Fruit fly (Drosophila melanogaster) whole organism, prepupa: Measurements from ENCODE around the gene Jon74E.

Experiments used
- Blimp-1 ChIP-seq: fragments of 200-800 bp; sonication (Bioruptor generic); optimal IDR thresholded peaks from 3 replicates; lab custom pipeline; 2017; ENCODE audit warnings: missing biosample characterization, missing genetic modification characterization, mild to moderate bottlenecking, moderate library complexity, missing genetic modification reagents
- CG10631 ChIP-seq: fragments of 200-800 bp; sonication (Bioruptor generic); optimal IDR thresholded peaks from 2 replicates; lab custom pipeline; 2016; ENCODE audit warnings: missing biosample characterization, missing genetic modification characterization
- CG10669 ChIP-seq: fragments of 200-800 bp; sonication (Bioruptor generic); optimal IDR thresholded peaks from 3 replicates; lab custom pipeline; 2018; ENCODE audit warnings: missing biosample characterization, mild to moderate bottlenecking, missing genetic modification characterization, moderate library complexity
- CG15336 ChIP-seq: fragments of 200-800 bp; sonication (Bioruptor generic); IDR thresholded peaks from 2 replicates; pipeline ENCODE4 v1.3.6; 2022; ENCODE audit warnings: missing biosample characterization, missing genetic modification characterization
- CG16779 ChIP-seq: fragments of 200-800 bp; sonication (Bioruptor generic); optimal IDR thresholded peaks from 3 replicates; lab custom pipeline; 2017; ENCODE audit warnings: missing biosample characterization, mild to moderate bottlenecking, missing genetic modification characterization
- CG3032 ChIP-seq: fragments of 200-800 bp; optimal IDR thresholded peaks from 2 replicates; lab custom pipeline; 2019; ENCODE audit warnings: missing biosample characterization, mild to moderate bottlenecking, missing genetic modification characterization, moderate library complexity
- CG34406 ChIP-seq: fragments of 200-800 bp; sonication (Bioruptor generic); optimal IDR thresholded peaks from 3 replicates; lab custom pipeline; 2016; ENCODE audit warnings: missing biosample characterization, missing genetic modification characterization
- CG6163 ChIP-seq: fragments of 200-800 bp; sonication (Bioruptor generic); IDR thresholded peaks from 3 replicates; pipeline ENCODE4 v1.3.6; 2022; ENCODE audit warnings: missing biosample characterization, missing genetic modification characterization
- CG6792 ChIP-seq: fragments of 200-800 bp; sonication (Bioruptor generic); optimal IDR thresholded peaks from 3 replicates; lab custom pipeline; 2016; ENCODE audit warnings: missing biosample characterization, missing genetic modification characterization
- CG6808 ChIP-seq: fragments of 200-800 bp; sonication (Bioruptor generic); optimal IDR thresholded peaks from 3 replicates; lab custom pipeline; 2017; ENCODE audit warnings: missing biosample characterization, missing genetic modification characterization, mild to moderate bottlenecking, moderate library complexity, missing genetic modification reagents
- CG6854 ChIP-seq: fragments of 200-800 bp; sonication (Bioruptor generic); optimal IDR thresholded peaks from 2 replicates; lab custom pipeline; 2017; ENCODE audit warnings: missing biosample characterization, mild to moderate bottlenecking, missing genetic modification characterization
- CG7368 ChIP-seq: fragments of 200-800 bp; sonication (Bioruptor generic); optimal IDR thresholded peaks from 3 replicates; lab custom pipeline; 2016; ENCODE audit warnings: missing biosample characterization, missing genetic modification characterization
- CG8119 ChIP-seq: fragments of 200-800 bp; sonication (Bioruptor generic); IDR thresholded peaks from 3 replicates; pipeline ENCODE4 v1.3.6; 2022; ENCODE audit warnings: missing biosample characterization, missing genetic modification characterization
- CG8319 ChIP-seq: fragments of 200-800 bp; sonication (Bioruptor generic); optimal IDR thresholded peaks from 3 replicates; lab custom pipeline; 2016; ENCODE audit warnings: missing biosample characterization, missing genetic modification characterization
- Eip78C ChIP-seq: fragments of 200-800 bp; sonication (Bioruptor generic); peaks from one replicate; lab custom pipeline; 2016; ENCODE audit warnings: missing biosample characterization, missing genetic modification characterization
- Hr39 ChIP-seq: fragments of 200-800 bp; sonication (Bioruptor generic); optimal IDR thresholded peaks from 2 replicates; lab custom pipeline; 2016; ENCODE audit warnings: missing biosample characterization, missing genetic modification characterization
- Met ChIP-seq: fragments of 200-800 bp; sonication (Bioruptor generic); optimal IDR thresholded peaks from 3 replicates; lab custom pipeline; 2016; ENCODE audit warnings: missing biosample characterization, missing genetic modification characterization
- OdsH ChIP-seq: fragments of 200-800 bp; sonication (Bioruptor generic); optimal IDR thresholded peaks from 3 replicates; lab custom pipeline; 2016; ENCODE audit warnings: missing biosample characterization, missing genetic modification characterization
- Smox ChIP-seq: fragments of 200-800 bp; sonication (Bioruptor generic); optimal IDR thresholded peaks from 3 replicates; lab custom pipeline; 2016; ENCODE audit warnings: missing biosample characterization, missing genetic modification characterization
- Sox14 ChIP-seq: fragments of 200-800 bp; sonication (Bioruptor generic); optimal IDR thresholded peaks from 3 replicates; lab custom pipeline; 2016; ENCODE audit warnings: missing biosample characterization, missing genetic modification characterization
- achi ChIP-seq: fragments of 200-800 bp; sonication (Bioruptor generic); optimal IDR thresholded peaks from 3 replicates; lab custom pipeline; 2016; ENCODE audit warnings: missing biosample characterization, missing genetic modification characterization
- cyc ChIP-seq: fragments of 200-800 bp; sonication (Bioruptor generic); optimal IDR thresholded peaks from 3 replicates; lab custom pipeline; 2016; ENCODE audit warnings: missing biosample characterization, missing genetic modification characterization
- dac ChIP-seq: fragments of 200-800 bp; sonication (Bioruptor generic); optimal IDR thresholded peaks from 2 replicates; lab custom pipeline; 2017; ENCODE audit warnings: missing biosample characterization, mild to moderate bottlenecking, missing genetic modification characterization
- dsx ChIP-seq: fragments of 200-800 bp; optimal IDR thresholded peaks from 3 replicates; lab custom pipeline; 2019; ENCODE audit warnings: missing biosample characterization, mild to moderate bottlenecking, missing genetic modification characterization, moderate library complexity; ENCODE audit not compliant: poor library complexity, severe bottlenecking
- esn ChIP-seq: fragments of 200-800 bp; sonication (Bioruptor generic); optimal IDR thresholded peaks from 2 replicates; lab custom pipeline; 2016; ENCODE audit warnings: missing biosample characterization, mild to moderate bottlenecking, missing genetic modification characterization, moderate library complexity
- fd59A ChIP-seq: fragments of 200-800 bp; sonication (Bioruptor generic); optimal IDR thresholded peaks from 2 replicates; lab custom pipeline; 2017; ENCODE audit warnings: missing biosample characterization, mild to moderate bottlenecking, missing genetic modification characterization, missing genetic modification reagents
- fd85E ChIP-seq: fragments of 200-800 bp; sonication (Bioruptor generic); optimal IDR thresholded peaks from 3 replicates; lab custom pipeline; 2016; ENCODE audit warnings: missing biosample characterization, missing genetic modification characterization
- lz ChIP-seq: fragments of 200-800 bp; sonication (Bioruptor generic); optimal IDR thresholded peaks from 3 replicates; lab custom pipeline; 2016; ENCODE audit warnings: missing biosample characterization, missing genetic modification characterization
- net ChIP-seq: fragments of 200-800 bp; sonication (Bioruptor generic); optimal IDR thresholded peaks from 3 replicates; lab custom pipeline; 2016; ENCODE audit warnings: missing biosample characterization, missing genetic modification characterization
- pdm3 ChIP-seq: fragments of 200-800 bp; sonication (Bioruptor generic); optimal IDR thresholded peaks from 3 replicates; lab custom pipeline; 2016; ENCODE audit warnings: missing biosample characterization, missing genetic modification characterization
- spab ChIP-seq: fragments of 200-800 bp; sonication (Bioruptor generic); optimal IDR thresholded peaks from 2 replicates; lab custom pipeline; 2017; ENCODE audit warnings: missing biosample characterization, mild to moderate bottlenecking, missing genetic modification characterization, missing genetic modification reagents
- svp ChIP-seq: fragments of 200-800 bp; sonication (Bioruptor generic); peaks from one replicate; lab custom pipeline; 2016; ENCODE audit warnings: missing biosample characterization, missing genetic modification characterization
- vri ChIP-seq: fragments of 200-800 bp; sonication (Bioruptor generic); optimal IDR thresholded peaks from 3 replicates; lab custom pipeline; 2016; ENCODE audit warnings: missing biosample characterization, mild to moderate bottlenecking, missing genetic modification characterization

Jon74E gene

dm6 chr3L:17557215-17557904, 8.4 kb upstream of the Jon74E start, which contains the start of gene CycT:
TSS of gene CycT (minus strand) at chr3L:17557788.
- TF ChIP-seq Eip78C (GFP tag; lab: Kevin White, UChicago) (peak; percentile 86), CG6854 (GFP tag; lab: Kevin White, UChicago) (peak; percentile 85), Sox14 (GFP tag; lab: Kevin White, UChicago) (peak; percentile 75), CG15336 (peak; percentile 53), cyc (peak; percentile 2), CG16779 (tag; lab: Kevin White, UChicago) (no peak), vri (GFP tag; lab: Kevin White, UChicago) (peak; percentile 76), achi (GFP tag; lab: Kevin White, UChicago) (no peak), Smox (GFP tag; lab: Kevin White, UChicago) (no peak), dsx (peak; percentile 19), CG6163 (GFP tag; lab: Robert Waterston, UW) (0 out of 3 replicates have a peak, but pooled peaks have one; percentile 28), Blimp-1 (GFP tag; lab: Kevin White, UChicago) (no peak), dac (peak; percentile 1), esn (GFP tag; lab: Kevin White, UChicago) (peak; percentile 42), Met (GFP tag; lab: Kevin White, UChicago) (no peak), CG3032 (no peak), CG6792 (GFP tag; lab: Kevin White, UChicago) (peak; percentile 30), CG8319 (GFP tag; lab: Kevin White, UChicago) (no peak), fd85E (GFP tag; lab: Kevin White, UChicago) (peak; percentile 7), pdm3 (GFP tag; lab: Kevin White, UChicago) (no peak)
- TF ChIP-seq, all 60 proteins: peak for 12

- TF ChIP-seq Hr39 (GFP tag; lab: Kevin White, UChicago) = no peak
- TF ChIP-seq CG10631 (GFP tag; lab: Kevin White, UChicago) = no peak
- no peak for TF ChIP-seq CG16779 (tag; lab: Kevin White, UChicago)
- no peak for TF ChIP-seq dsx
These were observed 6.9 kb upstream of the Jon74E start for dm6 chr3L:17555794-17556193.

DNA sequence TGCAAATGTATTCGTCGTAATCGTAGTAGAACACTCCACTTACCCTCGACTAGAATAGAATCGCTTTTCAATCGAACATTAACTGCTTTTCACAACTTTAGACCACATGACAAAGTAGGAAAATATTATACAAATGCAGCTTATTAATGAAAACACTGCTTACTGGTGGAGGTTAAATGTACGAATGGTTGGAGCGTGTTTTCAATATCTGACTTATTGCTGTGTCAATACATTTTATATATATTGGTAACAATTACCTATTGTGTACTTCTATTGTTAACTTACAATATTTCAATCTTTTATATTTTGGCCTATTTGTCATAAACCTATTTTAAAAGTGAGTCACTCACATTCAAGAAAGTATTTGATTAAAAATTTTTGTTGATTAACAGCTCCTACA, 8.9 kb downstream of the Jon74E start:
- TF ChIP-seq OdsH (GFP tag; lab: Kevin White, UChicago) (no peak), CG15336 (no peak)
- TF ChIP-seq, all 60 proteins: peak for 0

- TF ChIP-seq CG7368 (GFP tag; lab: Kevin White, UChicago) (no peak), net (no peak), svp (GFP tag; lab: Kevin White, UChicago) (no peak), dsx (no peak), CG10669 (no peak), CG15336 (no peak), lz (no peak), CG8119 (GFP tag; lab: Robert Waterston, UW) (no peak), fd59A (GFP tag; lab: Kevin White, UChicago) (no peak)
- TF ChIP-seq, all 60 proteins: peak for 0
These were observed 10.0 kb downstream of the Jon74E start for dm6 chr3L:17538907-17539306.

dm6 chr3L:17538250-17538649, 10.7 kb downstream of the Jon74E start:
- no peak for TF ChIP-seq CG34406 (GFP tag; lab: Kevin White, UChicago)
- no peak for TF ChIP-seq lz
- TF ChIP-seq CG6792 (GFP tag; lab: Kevin White, UChicago) = no peak
- no peak for TF ChIP-seq CG6808 (GFP tag; lab: Kevin White, UChicago)
- TF ChIP-seq spab = no peak
- TF ChIP-seq esn (GFP tag; lab: Kevin White, UChicago) = no peak
